Worm (Caenorhabditis elegans) whole organism, L3 larva: ENCODE measurements around the gene C54F6.12.

Experiments
- nfya-1 ChIP-seq: sonication (generic microtip); optimal IDR thresholded peaks from 2 replicates; lab custom pipeline; 2017; ENCODE audit warnings: missing genetic modification characterization, mild to moderate bottlenecking, missing compliant biosample characterization, antibody characterized with exemption, moderate library complexity; ENCODE audit not compliant: insufficient read depth
- nhr-28 ChIP-seq: fragments of 150-350 bp; optimal IDR thresholded peaks from 2 replicates; lab custom pipeline; 2014; ENCODE audit warnings: missing biosample characterization, missing genetic modification characterization
- nhr-67 ChIP-seq: fragments of 150-350 bp; optimal IDR thresholded peaks from 2 replicates; lab custom pipeline; 2014; ENCODE audit warnings: missing biosample characterization, missing genetic modification characterization
- nhr-77 ChIP-seq: fragments of 150-350 bp; optimal IDR thresholded peaks from 2 replicates; lab custom pipeline; 2014; ENCODE audit warnings: missing biosample characterization, missing genetic modification characterization
- pqm-1 ChIP-seq: fragments of 150-350 bp; optimal IDR thresholded peaks from 2 replicates; lab custom pipeline; 2017; ENCODE audit warnings: missing biosample characterization, missing genetic modification characterization, inconsistent platforms
- unc-62 ChIP-seq: fragments of 150-350 bp; sonication (generic microtip); optimal IDR thresholded peaks from 4 replicates; lab custom pipeline; 2014; ENCODE audit warnings: missing biosample characterization, missing genetic modification reagents, missing genetic modification characterization
- ztf-11 ChIP-seq: fragments of 150-350 bp; optimal IDR thresholded peaks from 2 replicates; lab custom pipeline; 2014; ENCODE audit warnings: missing biosample characterization, missing genetic modification characterization

DNA sequence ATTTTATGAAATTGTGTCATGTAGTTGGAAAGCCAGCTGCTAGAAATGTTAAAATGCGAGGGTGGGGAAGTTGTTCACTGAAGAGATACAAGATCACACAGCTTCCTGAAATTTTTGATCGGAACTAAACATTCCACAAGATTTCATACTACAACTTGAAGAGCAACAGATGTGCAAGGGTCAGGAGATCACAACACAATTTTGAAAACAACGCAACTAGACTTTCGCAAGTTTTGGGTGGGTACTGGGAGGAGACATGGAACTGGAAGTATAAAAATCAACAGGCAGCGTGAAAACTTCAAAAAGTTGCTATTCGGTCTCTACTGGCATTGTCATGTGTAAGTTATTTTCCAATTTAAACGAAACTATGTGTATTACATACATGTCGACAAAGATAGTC, 13.9 kb upstream of the C54F6.12 start, which contains the start of gene F19F10.3:
- TF ChIP-seq unc-62 (no peak), nhr-28 (tag; lab: Kevin White, UChicago) (no peak), nfya-1 (tag; lab: Kevin White, UChicago) (no peak), nhr-67 (tag; lab: Kevin White, UChicago) (no peak), ztf-11 (no peak), pqm-1 (tag; lab: Kevin White, UChicago) (no peak), nhr-77 (tag; lab: Kevin White, UChicago) (no peak)
